Worm (Caenorhabditis elegans): Measurements from ENCODE around the gene Y55F3BL.4.

DNA sequence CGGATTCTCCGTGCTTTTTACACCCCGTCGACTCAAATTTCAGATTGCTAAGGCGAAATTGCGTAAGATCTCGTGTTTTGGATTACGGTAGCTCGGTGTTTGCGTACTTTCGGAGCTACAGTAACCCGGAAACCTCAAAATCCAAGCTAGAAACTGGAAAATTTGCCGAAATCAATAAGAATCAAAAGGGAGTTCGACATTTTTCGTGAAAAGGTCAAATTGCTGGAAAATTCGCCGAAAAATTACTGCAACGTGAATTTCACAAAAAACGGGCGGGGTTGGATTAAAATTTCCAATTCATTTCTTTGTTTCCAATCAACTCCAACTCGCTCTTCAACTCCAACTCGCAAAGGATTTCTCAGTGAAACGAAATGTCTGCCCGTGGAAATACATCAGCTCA, 17.1 kb upstream of the Y55F3BL.4 start, which contains the start of gene F56B3.6:
- TF ChIP-seq him-1 (tag; optimal IDR thresholded peaks at IDR 0.05) (no peak), dao-5 (tag; optimal IDR thresholded peaks at IDR 0.05) (no peak)

Measured in whole organism, L4/young adult.